4 worm cellular contexts compared by ENCODE assay signal in genomic region chrIII:5137685-5138084, ce11.
TF ChIP-seq lines count a peak whose summit lies in the region.

No protein-coding gene starts in this region.

TF ChIP-seq in whole organism, L1 larva, 84 proteins besides CTCF, POLR2A, EP300 and RAD21:
- TF ChIP-seq unc-130 (tag; optimal IDR thresholded peaks at IDR 0.05; lab: Kevin White, UChicago) (peak; percentile 44), aha-1 (tag; optimal IDR thresholded peaks at IDR 0.05; lab: Kevin White, UChicago) (no peak), C04F5.9 (tag; optimal IDR thresholded peaks at IDR 0.05; lab: Kevin White, UChicago) (no peak), zag-1 (tag; optimal IDR thresholded peaks at IDR 0.05; lab: Kevin White, UChicago) (no peak), swsn-7 (tag; optimal IDR thresholded peaks at IDR 0.05; lab: Kevin White, UChicago) (no peak), isw-1 (GFP tag; IDR thresholded peaks at IDR 0.05; lab: Robert Waterston, UW) (no peak), grh-1 (GFP tag; IDR thresholded peaks at IDR 0.05; lab: Robert Waterston, UW) (no peak), egl-13 (tag; optimal IDR thresholded peaks at IDR 0.05; lab: Kevin White, UChicago) (no peak), alr-1 (tag; optimal IDR thresholded peaks at IDR 0.05; lab: Kevin White, UChicago; ENCODE audit: borderline replicate concordance) (no peak)

TF ChIP-seq in whole organism, L3 larva, 47 proteins besides CTCF, POLR2A, EP300 and RAD21:
- TF ChIP-seq egl-27 (tag; optimal IDR thresholded peaks at IDR 0.05; lab: Kevin White, UChicago) (no peak), nhr-23 (tag; optimal IDR thresholded peaks at IDR 0.05; lab: Kevin White, UChicago) (no peak), tbx-2 (tag; optimal IDR thresholded peaks at IDR 0.05; lab: Kevin White, UChicago) (peak; percentile 53)

TF ChIP-seq in whole organism, L4 larva, 104 proteins besides CTCF, POLR2A, EP300 and RAD21:
- TF ChIP-seq snpc-1.2 (GFP tag; IDR thresholded peaks at IDR 0.05; lab: Robert Waterston, UW): no peak
- peak; percentile 89 for TF ChIP-seq aha-1 (tag; lab: Kevin White, UChicago)
- TF ChIP-seq zip-11 (GFP tag; IDR thresholded peaks at IDR 0.05; lab: Robert Waterston, UW): no peak
- no peak for TF ChIP-seq saeg-2 (GFP tag; IDR thresholded peaks at IDR 0.05; lab: Robert Waterston, UW)

TF ChIP-seq in whole organism, late embryonic, 69 proteins besides CTCF, POLR2A, EP300 and RAD21:
- TF ChIP-seq tbx-7 (tag; optimal IDR thresholded peaks at IDR 0.05; lab: Kevin White, UChicago) (no peak), ets-4 (tag; optimal IDR thresholded peaks at IDR 0.05; lab: Kevin White, UChicago) (no peak), lim-6 (tag; optimal IDR thresholded peaks at IDR 0.05; lab: Kevin White, UChicago) (no peak), tbx-2 (tag; optimal IDR thresholded peaks at IDR 0.05; lab: Kevin White, UChicago) (peak; percentile 12), nhr-11 (tag; optimal IDR thresholded peaks at IDR 0.05; lab: Kevin White, UChicago) (no peak), unc-42 (tag; optimal IDR thresholded peaks at IDR 0.05; lab: Kevin White, UChicago) (no peak)

Comparison
In these comparisons a context has a peak if more than half of its experiments do, and no peak if none do; other contexts are left out.
1. Of the 29 proteins assayed by ChIP-seq in both whole organism, L4 larva and whole organism, L1 larva: peak only in whole organism, L4 larva: aha-1; only in whole organism, L1 larva: unc-130; in both: none; in neither: 27.